Worm (Caenorhabditis elegans): ENCODE data around the gene ragc-1.

DNA sequence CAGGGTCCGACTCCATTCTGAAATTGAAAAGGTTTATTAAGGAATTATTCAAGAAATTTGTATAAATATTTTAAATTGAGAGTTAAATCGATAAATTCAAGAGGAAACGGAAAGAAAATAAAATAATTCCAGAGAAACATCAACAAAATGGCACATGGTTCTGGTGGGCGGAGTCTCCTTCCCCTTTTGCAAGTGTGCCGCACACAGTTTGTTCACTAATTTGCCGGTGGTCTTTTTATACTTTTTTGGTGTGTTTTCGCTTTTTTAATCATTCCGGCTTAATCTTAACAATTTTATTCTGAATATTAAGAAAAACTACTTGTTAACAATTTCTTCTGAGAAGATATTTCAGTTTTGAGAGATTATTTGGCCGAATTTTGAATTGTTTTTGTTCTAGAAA lies at the start of gene ragc-1, which contains the start of gene Y24F12A.1:
- TF ChIP-seq K09A11.1 (tag; optimal IDR thresholded peaks at IDR 0.05; ENCODE audit: insufficient read depth) (peak; percentile 79), pat-9 (tag; optimal IDR thresholded peaks at IDR 0.05) (peak; percentile 19), dmd-4 (tag; optimal IDR thresholded peaks at IDR 0.05; ENCODE audit: borderline replicate concordance) (no peak), ceh-24 (tag; optimal IDR thresholded peaks at IDR 0.05) (no peak), pha-4 (tag; optimal IDR thresholded peaks at IDR 0.05) (no peak), ama-1 (optimal IDR thresholded peaks at IDR 0.05) (no peak), F13H6.1 (tag; optimal IDR thresholded peaks at IDR 0.05) (no peak), gmeb-2 (tag; optimal IDR thresholded peaks at IDR 0.05) (no peak), nfya-1 (tag; optimal IDR thresholded peaks at IDR 0.05) (peak; percentile 23), sdc-2 (tag; optimal IDR thresholded peaks at IDR 0.05) (no peak), pqm-1 (tag; optimal IDR thresholded peaks at IDR 0.05) (no peak), rnt-1 (tag; optimal IDR thresholded peaks at IDR 0.05) (no peak), dve-1 (tag; optimal IDR thresholded peaks at IDR 0.05) (no peak)

All from whole organism, late embryonic.